Fruit fly (Drosophila melanogaster) whole organism, pupa: ENCODE measurements around the gene CG10171.

Experiments used
- CG10348 ChIP-seq: fragments of 200-800 bp; sonication (Bioruptor generic); IDR thresholded peaks from 2 replicates; pipeline ENCODE4 v1.3.6; 2022; ENCODE audit warnings: missing biosample characterization, missing genetic modification characterization
- CG12605 ChIP-seq: fragments of 200-800 bp; sonication (Bioruptor generic); IDR thresholded peaks from 2 replicates; pipeline ENCODE4 v1.3.6; 2022; ENCODE audit warnings: missing biosample characterization, missing genetic modification characterization
- CG13204 ChIP-seq: fragments of 200-800 bp; sonication (Bioruptor generic); optimal IDR thresholded peaks from 2 replicates; lab custom pipeline; 2018; ENCODE audit warnings: missing biosample characterization, mild to moderate bottlenecking, missing genetic modification characterization, moderate library complexity
- CG14655 ChIP-seq: fragments of 200-800 bp; sonication (Bioruptor generic); optimal IDR thresholded peaks from 3 replicates; lab custom pipeline; 2017; ENCODE audit warnings: mild to moderate bottlenecking, missing biosample characterization, missing genetic modification reagents, missing genetic modification characterization
- CG15710 ChIP-seq: fragments of 200-800 bp; sonication (Bioruptor generic); optimal IDR thresholded peaks from 2 replicates; lab custom pipeline; 2018; ENCODE audit warnings: missing biosample characterization, mild to moderate bottlenecking, missing genetic modification characterization, moderate library complexity
- CG17806 ChIP-seq: fragments of 200-800 bp; sonication (Bioruptor generic); optimal IDR thresholded peaks from 2 replicates; lab custom pipeline; 2018; ENCODE audit warnings: missing biosample characterization, mild to moderate bottlenecking, missing genetic modification characterization, moderate library complexity
- CG32121 ChIP-seq: fragments of 200-800 bp; sonication (Bioruptor generic); IDR thresholded peaks from 2 replicates; pipeline ENCODE4 v1.3.6; 2022; ENCODE audit warnings: missing biosample characterization, missing genetic modification characterization
- CG34367 ChIP-seq: fragments of 200-800 bp; sonication (Bioruptor generic); optimal IDR thresholded peaks from 2 replicates; lab custom pipeline; 2018; ENCODE audit warnings: missing biosample characterization, mild to moderate bottlenecking, missing genetic modification characterization
- CG4496 ChIP-seq: fragments of 200-800 bp; sonication (Bioruptor generic); IDR thresholded peaks from 3 replicates; pipeline ENCODE4 v1.3.6; 2022; ENCODE audit warnings: missing biosample characterization, missing genetic modification characterization
- CG8159 ChIP-seq: fragments of 200-800 bp; sonication (Bioruptor generic); optimal IDR thresholded peaks from 3 replicates; lab custom pipeline; 2018; ENCODE audit warnings: missing biosample characterization, mild to moderate bottlenecking, missing genetic modification characterization, moderate library complexity
- CG8301 ChIP-seq: fragments of 200-800 bp; sonication (Bioruptor generic); optimal IDR thresholded peaks from 2 replicates; lab custom pipeline; 2018; ENCODE audit warnings: missing biosample characterization, mild to moderate bottlenecking, missing genetic modification characterization
- CG9948 ChIP-seq: fragments of 200-800 bp; sonication (Bioruptor generic); optimal IDR thresholded peaks from 2 replicates; lab custom pipeline; 2018; ENCODE audit warnings: missing biosample characterization, mild to moderate bottlenecking, missing genetic modification characterization, moderate library complexity
- D1 ChIP-seq: fragments of 200-800 bp; sonication (Bioruptor generic); optimal IDR thresholded peaks from 2 replicates; lab custom pipeline; 2018; ENCODE audit warnings: missing biosample characterization, mild to moderate bottlenecking, missing genetic modification characterization, moderate library complexity
- EcR ChIP-seq: fragments of 200-800 bp; sonication (Bioruptor generic); optimal IDR thresholded peaks from 3 replicates; lab custom pipeline; 2019; ENCODE audit warnings: missing biosample characterization, missing genetic modification characterization, mild to moderate bottlenecking, moderate library complexity, missing genetic modification reagents
- Ets98B ChIP-seq: fragments of 200-800 bp; sonication (Bioruptor generic); IDR thresholded peaks from 2 replicates; pipeline ENCODE4 v1.3.6; 2022; ENCODE audit warnings: missing biosample characterization, missing genetic modification characterization
- Pif1A ChIP-seq: fragments of 200-800 bp; sonication (Bioruptor generic); optimal IDR thresholded peaks from 3 replicates; lab custom pipeline; 2016; ENCODE audit warnings: missing biosample characterization, missing genetic modification characterization
- Pif1B ChIP-seq: fragments of 200-800 bp; sonication (Bioruptor generic); optimal IDR thresholded peaks from 3 replicates; lab custom pipeline; 2016; ENCODE audit warnings: missing biosample characterization, missing genetic modification characterization
- Snoo ChIP-seq: fragments of 200-800 bp; sonication (Bioruptor generic); optimal IDR thresholded peaks from 3 replicates; lab custom pipeline; 2017; ENCODE audit warnings: missing biosample characterization, mild to moderate bottlenecking, missing genetic modification characterization, inconsistent platforms
- fd96Ca ChIP-seq: fragments of 200-800 bp; sonication (Bioruptor generic); IDR thresholded peaks from 3 replicates; pipeline ENCODE4 v1.3.6; 2022; ENCODE audit warnings: missing biosample characterization, missing genetic modification characterization
- gl ChIP-seq: fragments of 200-800 bp; sonication (Bioruptor generic); optimal IDR thresholded peaks from 2 replicates; lab custom pipeline; 2018; ENCODE audit warnings: missing biosample characterization, mild to moderate bottlenecking, missing genetic modification characterization
- rn ChIP-seq: fragments of 200-800 bp; sonication (Bioruptor generic); IDR thresholded peaks from 2 replicates; pipeline ENCODE4 v1.3.6; 2022; ENCODE audit warnings: missing biosample characterization, missing genetic modification characterization

Gene CG10171

dm6 chr3L:13410999-13411398 lies 23.3 kb upstream of the CG10171 start:
- TF ChIP-seq CG9948 (tag; lab: Kevin White, UChicago), result no peak
- TF ChIP-seq CG14655 (GFP tag; lab: Kevin White, UChicago), result no peak
- TF ChIP-seq EcR (GFP tag; lab: Kevin White, UChicago), result peak; percentile 25
- peak; percentile 93 for TF ChIP-seq D1 (tag; lab: Kevin White, UChicago)
- TF ChIP-seq CG12605 (GFP tag; lab: Robert Waterston, UW), result no peak
- TF ChIP-seq CG17806, result no peak
- TF ChIP-seq gl (tag; lab: Kevin White, UChicago), result no peak

- TF ChIP-seq CG10348 (GFP tag; lab: Robert Waterston, UW) (no peak), CG8301 (tag; lab: Kevin White, UChicago) (no peak), D1 (tag; lab: Kevin White, UChicago) (no peak), rn (GFP tag; lab: Robert Waterston, UW) (no peak), gl (tag; lab: Kevin White, UChicago) (no peak), fd96Ca (GFP tag; lab: Robert Waterston, UW) (no peak), CG15710 (tag; lab: Kevin White, UChicago) (peak; percentile 52), CG8159 (tag; lab: Kevin White, UChicago) (peak; percentile 66), CG12605 (GFP tag; lab: Robert Waterston, UW) (no peak), CG34367 (tag; lab: Kevin White, UChicago) (peak; percentile 4), Ets98B (GFP tag; lab: Robert Waterston, UW) (no peak), CG4496 (GFP tag; lab: Robert Waterston, UW) (no peak), Pif1B (GFP tag; lab: Kevin White, UChicago) (peak; percentile 11), CG14655 (GFP tag; lab: Kevin White, UChicago) (no peak), CG13204 (GFP tag; lab: Kevin White, UChicago) (no peak), Snoo (peak; percentile 51), EcR (GFP tag; lab: Kevin White, UChicago) (no peak), CG17806 (peak; percentile 7), CG9948 (tag; lab: Kevin White, UChicago) (peak; percentile 5), CG32121 (GFP tag; lab: Robert Waterston, UW) (no peak), Pif1A (GFP tag; lab: Kevin White, UChicago) (no peak)
Observed at dm6 chr3L:13409809-13410521, 22.3 kb upstream of the CG10171 start.

DNA sequence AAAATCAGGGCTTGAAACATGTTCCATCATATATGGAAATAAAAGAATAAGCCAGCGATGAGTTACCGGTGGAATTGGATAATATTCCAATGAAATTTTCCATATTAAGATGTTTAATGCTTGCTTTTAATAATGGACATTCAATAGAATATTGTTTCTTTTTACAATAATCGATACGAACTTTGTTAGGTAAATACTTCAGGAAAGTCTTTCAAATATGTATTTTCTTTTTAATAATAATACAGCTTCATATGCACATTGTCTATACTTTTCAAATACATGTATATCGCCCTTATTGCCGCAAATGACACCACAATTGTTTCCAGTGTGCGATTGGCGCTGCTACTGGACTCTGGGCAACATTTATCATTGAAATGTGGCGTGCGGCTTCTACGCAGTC lies 19.2 kb upstream of the CG10171 start:
- TF ChIP-seq CG10348 (GFP tag; lab: Robert Waterston, UW), result no peak
- peak; percentile 7 for TF ChIP-seq CG13204 (GFP tag; lab: Kevin White, UChicago)
- TF ChIP-seq CG15710 (tag; lab: Kevin White, UChicago), result peak; percentile 52
- TF ChIP-seq CG8159 (tag; lab: Kevin White, UChicago), result peak; percentile 72
- no peak for TF ChIP-seq CG4496 (GFP tag; lab: Robert Waterston, UW)
- peak; percentile 38 for TF ChIP-seq Pif1A (GFP tag; lab: Kevin White, UChicago)
- TF ChIP-seq CG12605 (GFP tag; lab: Robert Waterston, UW), result no peak
- TF ChIP-seq gl (tag; lab: Kevin White, UChicago), result no peak
- TF ChIP-seq D1 (tag; lab: Kevin White, UChicago), result peak; percentile 26
- TF ChIP-seq CG32121 (GFP tag; lab: Robert Waterston, UW), result no peak
- TF ChIP-seq CG8301 (tag; lab: Kevin White, UChicago), result peak; percentile 29
- TF ChIP-seq CG9948 (tag; lab: Kevin White, UChicago), result peak; percentile 40
- no peak for TF ChIP-seq rn (GFP tag; lab: Robert Waterston, UW)
- TF ChIP-seq CG14655 (GFP tag; lab: Kevin White, UChicago), result peak; percentile 67
- peak; percentile 35 for TF ChIP-seq CG34367 (tag; lab: Kevin White, UChicago)
- TF ChIP-seq Snoo, result peak; percentile 41
- no peak for TF ChIP-seq EcR (GFP tag; lab: Kevin White, UChicago)
- no peak for TF ChIP-seq fd96Ca (GFP tag; lab: Robert Waterston, UW)
- peak; percentile 42 for TF ChIP-seq Pif1B (GFP tag; lab: Kevin White, UChicago)
- peak; percentile 46 for TF ChIP-seq CG17806
- no peak for TF ChIP-seq Ets98B (GFP tag; lab: Robert Waterston, UW)

- TF ChIP-seq CG4496 (GFP tag; lab: Robert Waterston, UW) (peak; percentile 69), Snoo (no peak), CG8301 (tag; lab: Kevin White, UChicago) (no peak), CG8159 (tag; lab: Kevin White, UChicago) (peak; percentile 20)
- TF ChIP-seq, all 21 proteins: peak for 2
Observed at dm6 chr3L:13403141-13403867, 15.6 kb upstream of the CG10171 start.

DNA sequence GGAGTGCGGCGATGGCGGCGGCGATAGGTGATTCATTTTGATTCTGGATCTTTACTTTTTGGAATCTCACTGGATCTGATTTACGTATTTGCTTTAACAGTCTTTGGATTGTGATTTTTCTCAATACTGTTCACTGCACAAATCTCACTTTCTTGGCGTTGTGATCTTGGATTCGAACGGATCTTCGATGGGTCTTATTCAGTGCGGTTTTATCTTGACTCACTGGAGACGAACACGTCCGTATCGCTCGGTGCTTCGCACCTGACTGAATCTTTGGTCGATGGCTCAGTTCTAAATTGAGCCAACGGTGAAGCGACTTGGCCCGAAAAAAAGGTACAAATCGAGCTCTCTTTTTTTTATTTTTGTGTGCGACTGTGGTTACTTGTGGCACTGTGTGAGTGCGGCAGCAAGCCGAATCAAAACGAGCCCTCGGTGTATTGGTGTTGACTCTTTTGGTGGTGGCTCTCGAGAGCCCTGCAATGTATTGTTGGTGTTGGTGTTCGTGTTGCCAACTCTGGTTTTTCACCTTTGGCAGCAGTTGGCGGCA lies 13.2 kb upstream of the CG10171 start, which contains the start of gene sens:
TSS of gene sens (minus strand) at position 254 of the 547 bp plus-strand sequence.
- TF ChIP-seq CG15710 (tag; lab: Kevin White, UChicago) (no peak), Snoo (peak; percentile 27), rn (GFP tag; lab: Robert Waterston, UW) (no peak)
